Fruit fly (Drosophila melanogaster): ENCODE data around the gene mbo.
A peak's percentile ranks its signal among the peaks of the same experiment; 100 is the strongest.

- TF ChIP-seq Camta (GFP tag; optimal IDR thresholded peaks at IDR 0.05) = no peak
- no peak for TF ChIP-seq CG2712 (tag; optimal IDR thresholded peaks at IDR 0.05)
- no peak for TF ChIP-seq Lpt (GFP tag; optimal IDR thresholded peaks at IDR 0.05)
- TF ChIP-seq CG9797 (GFP tag; optimal IDR thresholded peaks at IDR 0.05) = peak; percentile 78
- no peak for TF ChIP-seq HLHmδ (GFP tag; optimal IDR thresholded peaks at IDR 0.05)
- TF ChIP-seq Dfd (GFP tag; optimal IDR thresholded peaks at IDR 0.05) = no peak
- TF ChIP-seq zfh1 (GFP tag; IDR thresholded peaks at IDR 0.05) = no peak
- TF ChIP-seq CG6175 (GFP tag; IDR thresholded peaks at IDR 0.05) = no peak
- TF ChIP-seq pho (GFP tag; optimal IDR thresholded peaks at IDR 0.05) = no peak
- no peak for TF ChIP-seq CG2120 (GFP tag; optimal IDR thresholded peaks at IDR 0.05)
- TF ChIP-seq CG16779 (GFP tag; IDR thresholded peaks at IDR 0.05) = no peak
Measured at dm6 chr3R:12691422-12692101, 12.7 kb upstream of the mbo start, which contains the start of gene Arp1.
